Fruit fly (Drosophila melanogaster): ENCODE data around the gene Wbp2.

The Wbp2 gene

dm6 chr3L:12833354-12833753, 16.6 kb upstream of the Wbp2 start:
- TF ChIP-seq CG8301 (tag; optimal IDR thresholded peaks at IDR 0.05) = no peak
- no peak for TF ChIP-seq CG10348 (GFP tag; IDR thresholded peaks at IDR 0.05)
- no peak for TF ChIP-seq CG32121 (GFP tag; IDR thresholded peaks at IDR 0.05)
- TF ChIP-seq Ets98B (GFP tag; IDR thresholded peaks at IDR 0.05) = no peak
- no peak for TF ChIP-seq Snoo (tag; optimal IDR thresholded peaks at IDR 0.05)
- no peak for TF ChIP-seq CG8159 (tag; optimal IDR thresholded peaks at IDR 0.05)
- TF ChIP-seq rn (GFP tag; IDR thresholded peaks at IDR 0.05) = no peak
- TF ChIP-seq gl (tag; optimal IDR thresholded peaks at IDR 0.05) = no peak
- TF ChIP-seq CG15710 (tag; optimal IDR thresholded peaks at IDR 0.05) = no peak
- TF ChIP-seq Pif1A (GFP tag; optimal IDR thresholded peaks at IDR 0.05) = no peak
- TF ChIP-seq CG14655 (GFP tag; optimal IDR thresholded peaks at IDR 0.05) = no peak

DNA sequence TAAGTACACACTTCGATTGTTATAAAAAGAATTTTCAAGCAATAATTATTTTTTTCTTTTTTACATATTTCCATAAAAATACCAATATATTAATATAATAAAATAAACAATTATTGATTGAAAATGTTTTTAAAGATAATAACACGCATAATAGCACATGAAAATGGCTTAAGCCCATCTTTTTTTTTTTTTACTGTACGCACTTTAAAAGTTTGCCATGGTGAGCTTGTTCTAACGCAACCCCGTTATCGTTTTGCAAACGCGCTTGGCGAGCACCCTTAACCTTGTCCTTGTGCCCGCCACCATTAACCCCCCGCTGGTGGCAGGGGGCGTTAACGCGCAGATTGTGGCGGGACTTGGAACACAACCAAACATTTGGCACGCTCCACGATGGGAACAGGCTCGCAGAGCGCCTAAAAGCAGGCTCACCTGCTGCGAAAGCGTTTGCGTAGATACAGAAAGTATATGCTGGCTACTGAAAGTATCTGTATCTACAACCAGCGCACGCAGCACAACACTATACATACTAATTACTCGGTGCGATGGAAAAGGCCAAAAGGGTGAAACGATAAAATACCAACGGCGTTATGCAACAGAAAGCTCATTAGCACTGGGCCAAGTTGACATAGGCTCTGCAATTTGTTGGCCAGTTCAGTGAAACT, 16.0 kb upstream of the Wbp2 start:
- TF ChIP-seq CG10348 (GFP tag; IDR thresholded peaks at IDR 0.05) (no peak), CG17806 (tag; optimal IDR thresholded peaks at IDR 0.05) (peak; percentile 3), EcR (GFP tag; optimal IDR thresholded peaks at IDR 0.05) (peak; percentile 11), gl (tag; optimal IDR thresholded peaks at IDR 0.05) (no peak), D1 (tag; optimal IDR thresholded peaks at IDR 0.05) (peak; percentile 67), CG4496 (GFP tag; IDR thresholded peaks at IDR 0.05) (peak; percentile 63; the same call in 2 of the 3 replicates)

DNA sequence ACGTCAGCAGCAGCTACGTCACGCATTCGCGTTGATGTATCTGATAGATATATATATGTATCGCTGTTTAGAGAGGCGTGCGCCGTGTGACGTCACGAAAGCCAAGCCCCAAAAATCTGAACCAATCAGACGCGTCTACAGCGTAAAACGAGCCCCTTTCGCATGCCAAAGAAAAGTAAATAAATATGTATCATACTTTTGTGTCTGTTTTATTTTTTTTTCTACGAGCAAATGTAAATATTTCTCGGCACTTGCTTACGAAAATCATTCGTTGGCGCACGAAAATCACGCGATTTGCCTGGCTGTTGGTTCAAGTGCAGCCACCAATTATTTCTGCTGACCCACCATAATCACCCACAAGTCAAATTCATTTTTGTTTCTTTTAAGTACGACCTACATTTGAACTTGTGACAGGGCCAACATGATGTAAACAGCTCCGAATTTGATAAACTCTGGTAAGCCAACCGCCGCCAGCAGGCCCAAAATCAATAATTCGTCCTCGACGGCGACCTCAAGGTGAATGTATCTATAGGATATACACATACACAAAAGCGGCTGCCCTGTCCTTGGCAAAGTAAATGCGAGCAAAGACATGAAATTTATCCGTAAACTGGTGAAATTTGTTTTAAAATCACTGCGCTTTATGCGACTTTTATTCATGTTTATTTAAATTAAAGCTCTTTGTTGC, 15.3 kb upstream of the Wbp2 start:
- no peak for TF ChIP-seq CG4496 (GFP tag; IDR thresholded peaks at IDR 0.05)
- no peak for TF ChIP-seq CG15710 (tag; optimal IDR thresholded peaks at IDR 0.05)
- TF ChIP-seq CG32121 (GFP tag; IDR thresholded peaks at IDR 0.05) = no peak
- TF ChIP-seq CG34367 (tag; optimal IDR thresholded peaks at IDR 0.05) = no peak
- TF ChIP-seq CG8159 (tag; optimal IDR thresholded peaks at IDR 0.05) = no peak
- TF ChIP-seq CG17806 (tag; optimal IDR thresholded peaks at IDR 0.05) = no peak
- TF ChIP-seq EcR (GFP tag; optimal IDR thresholded peaks at IDR 0.05) = no peak
- TF ChIP-seq CG9948 (tag; optimal IDR thresholded peaks at IDR 0.05) = no peak
- TF ChIP-seq Snoo (tag; optimal IDR thresholded peaks at IDR 0.05) = no peak

DNA sequence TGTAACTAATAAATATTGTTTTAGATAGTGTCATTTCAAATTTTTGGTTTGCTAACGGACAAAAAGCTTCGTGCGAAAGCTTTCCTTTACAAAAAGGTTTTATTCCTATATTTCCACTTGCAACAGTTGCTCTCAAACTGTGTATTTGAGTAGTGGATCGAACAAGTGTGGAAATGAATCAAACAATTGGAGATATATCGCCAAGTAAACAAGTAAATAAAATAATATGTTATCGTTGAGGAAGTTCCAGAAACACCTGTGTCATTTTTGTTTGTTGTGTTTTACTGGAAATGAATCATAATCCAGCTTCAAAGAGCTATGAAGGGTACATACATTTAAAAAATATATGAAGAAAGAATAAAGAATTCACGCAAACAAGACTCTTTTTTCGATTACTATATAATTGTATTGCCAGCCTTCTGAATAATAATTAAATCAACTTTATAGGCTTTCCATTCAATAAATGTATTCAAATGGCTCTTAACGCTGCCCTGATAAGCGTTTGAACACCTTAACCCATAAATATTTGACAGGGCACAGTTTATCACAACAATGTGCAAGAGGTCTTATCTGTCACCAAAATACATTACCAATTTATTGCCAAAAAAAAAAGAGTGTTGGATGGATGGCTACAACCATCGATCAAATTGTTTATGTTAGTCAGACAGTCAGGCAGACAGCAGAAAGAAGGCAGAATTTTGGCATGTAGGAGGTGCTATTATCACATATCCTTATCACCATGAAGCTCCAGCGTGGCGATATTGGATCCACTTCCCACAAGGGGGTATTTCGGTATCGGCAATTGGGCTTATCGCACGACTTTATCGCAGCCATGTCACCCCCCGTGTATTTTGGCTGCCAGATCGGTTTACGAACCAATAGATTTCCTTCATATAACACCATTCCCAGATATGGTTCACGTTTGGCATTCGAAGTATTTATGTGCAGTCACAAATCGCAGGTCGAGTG, 14.2 kb upstream of the Wbp2 start:
- TF ChIP-seq D1 (tag; optimal IDR thresholded peaks at IDR 0.05) (peak; percentile 65), CG34367 (tag; optimal IDR thresholded peaks at IDR 0.05) (no peak)

- TF ChIP-seq EcR (GFP tag; optimal IDR thresholded peaks at IDR 0.05) (peak; percentile 66), CG10348 (GFP tag; IDR thresholded peaks at IDR 0.05) (no peak)
Measured at dm6 chr3L:12837196-12837720, 12.7 kb upstream of the Wbp2 start.

DNA sequence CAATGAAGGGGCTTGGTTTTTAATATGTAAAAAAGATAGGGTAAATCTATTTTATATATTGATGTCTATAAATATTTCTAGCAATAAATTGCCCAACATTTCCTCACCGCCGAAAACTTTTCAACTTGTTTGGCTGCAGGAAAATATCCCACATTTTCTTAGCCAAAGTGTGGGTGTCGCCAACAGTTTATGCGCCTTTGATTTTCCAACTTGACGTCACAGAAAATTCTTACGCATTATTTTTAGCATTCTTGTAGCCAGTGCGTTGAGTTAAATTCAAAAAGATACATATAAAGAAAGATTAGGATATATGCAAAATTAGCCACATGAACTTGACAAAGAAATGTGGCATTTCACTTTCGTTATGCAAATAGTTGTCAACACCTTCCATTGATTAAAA, 10.1 kb upstream of the Wbp2 start:
- TF ChIP-seq fd96Ca (GFP tag; IDR thresholded peaks at IDR 0.05) (no peak), Pif1B (GFP tag; optimal IDR thresholded peaks at IDR 0.05) (no peak), Ets98B (GFP tag; IDR thresholded peaks at IDR 0.05) (no peak), CG4496 (GFP tag; IDR thresholded peaks at IDR 0.05) (no peak), CG12605 (GFP tag; IDR thresholded peaks at IDR 0.05) (no peak), D1 (tag; optimal IDR thresholded peaks at IDR 0.05) (no peak), CG9948 (tag; optimal IDR thresholded peaks at IDR 0.05) (no peak), EcR (GFP tag; optimal IDR thresholded peaks at IDR 0.05) (no peak)

DNA sequence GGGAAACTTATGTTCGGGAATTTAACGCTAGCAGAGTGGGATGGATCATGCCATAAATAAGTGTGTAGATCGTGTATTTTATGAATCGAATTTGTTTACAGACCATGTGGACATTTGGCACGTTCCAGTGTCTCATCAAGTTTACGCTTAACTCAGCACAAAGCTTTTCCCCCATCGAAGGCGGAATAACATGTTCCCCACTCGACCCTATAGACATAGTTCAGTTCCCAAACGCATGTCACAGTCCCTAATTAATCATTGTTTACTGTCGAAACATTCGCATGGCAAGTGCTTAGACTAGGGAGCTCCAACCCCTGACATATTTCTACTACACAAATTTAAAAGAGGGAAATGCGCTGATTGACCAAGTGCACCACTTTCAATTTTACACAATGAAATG, 8.5 kb upstream of the Wbp2 start:
- TF ChIP-seq CG8301 (tag; optimal IDR thresholded peaks at IDR 0.05) (no peak), D1 (tag; optimal IDR thresholded peaks at IDR 0.05) (no peak), CG13204 (GFP tag; optimal IDR thresholded peaks at IDR 0.05) (no peak), rn (GFP tag; IDR thresholded peaks at IDR 0.05) (no peak), CG10348 (GFP tag; IDR thresholded peaks at IDR 0.05) (no peak), CG9948 (tag; optimal IDR thresholded peaks at IDR 0.05) (no peak), CG15710 (tag; optimal IDR thresholded peaks at IDR 0.05) (no peak), CG14655 (GFP tag; optimal IDR thresholded peaks at IDR 0.05) (no peak), CG32121 (GFP tag; IDR thresholded peaks at IDR 0.05) (no peak), EcR (GFP tag; optimal IDR thresholded peaks at IDR 0.05) (no peak), fd96Ca (GFP tag; IDR thresholded peaks at IDR 0.05) (no peak), Snoo (tag; optimal IDR thresholded peaks at IDR 0.05) (no peak), CG34367 (tag; optimal IDR thresholded peaks at IDR 0.05) (no peak)
